Fruit fly (Drosophila melanogaster): Measurements from ENCODE around the gene Gr68a.

The Gr68a gene

dm6 chr3L:11789773-11790172 is 38.7 kb downstream of the Gr68a start, which contains the start of gene Pi3K68D (continued):
- TF ChIP-seq shn (GFP tag; optimal IDR thresholded peaks at IDR 0.05) (peak; percentile 6), MBD-R2 (GFP tag; IDR thresholded peaks at IDR 0.05) (peak; percentile 63), zf30C (GFP tag; optimal IDR thresholded peaks at IDR 0.05) (no peak), dpn (GFP tag; optimal IDR thresholded peaks at IDR 0.05) (peak; percentile 13 to 17), CG17385 (GFP tag; optimal IDR thresholded peaks at IDR 0.05) (no peak), CG7556 (GFP tag; optimal IDR thresholded peaks at IDR 0.05) (no peak), dmrt99B (tag; optimal IDR thresholded peaks at IDR 0.05) (no peak), CG1529 (GFP tag; optimal IDR thresholded peaks at IDR 0.05) (no peak), CG30020 (tag; optimal IDR thresholded peaks at IDR 0.05) (peak; percentile 12), CG2129 (GFP tag; IDR thresholded peaks at IDR 0.05; ENCODE audit: partially characterized antibody) (peak; percentile 88), Poxn (GFP tag; IDR thresholded peaks at IDR 0.05) (no peak), sens (GFP tag) (peak; percentile 70), stc (GFP tag; IDR thresholded peaks at IDR 0.05) (no peak), CG17568 (GFP tag; optimal IDR thresholded peaks at IDR 0.05) (no peak), insv (GFP tag; optimal IDR thresholded peaks at IDR 0.05) (no peak), Vsx1 (GFP tag; optimal IDR thresholded peaks at IDR 0.05) (no peak), Eip74EF (GFP tag; optimal IDR thresholded peaks at IDR 0.05) (no peak), bigmax (GFP tag; optimal IDR thresholded peaks at IDR 0.05) (peak; percentile 19), CG4328 (GFP tag; optimal IDR thresholded peaks at IDR 0.05) (no peak), yki (optimal IDR thresholded peaks at IDR 0.05) (no peak), Lim3 (GFP tag; IDR thresholded peaks at IDR 0.05) (no peak), pum (GFP tag; optimal IDR thresholded peaks at IDR 0.05) (no peak), Ada2b (GFP tag; IDR thresholded peaks at IDR 0.05) (no peak), hb (GFP tag; IDR thresholded peaks at IDR 0.05; ENCODE audit: partially characterized antibody) (peak; percentile 90), CG13894 (tag; optimal IDR thresholded peaks at IDR 0.05) (no peak), fd96Cb (tag; optimal IDR thresholded peaks at IDR 0.05) (no peak), CG31224 (GFP tag; IDR thresholded peaks at IDR 0.05) (no peak), ci (GFP tag; IDR thresholded peaks at IDR 0.05) (no peak), ara (GFP tag; IDR thresholded peaks at IDR 0.05) (no peak), Med (GFP tag) (peak; percentile 90), Hmr (GFP tag; optimal IDR thresholded peaks at IDR 0.05) (no peak), Neu2 (GFP tag; optimal IDR thresholded peaks at IDR 0.05; ENCODE audit: borderline replicate concordance) (peak; percentile 74), croc (GFP tag; conservative IDR thresholded peaks at IDR 0.05) (no peak), CG3838 (GFP tag; optimal IDR thresholded peaks at IDR 0.05) (peak; percentile 50), Hr39 (optimal IDR thresholded peaks at IDR 0.05) (no peak), D (optimal IDR thresholded peaks at IDR 0.05) (no peak), D (GFP tag; optimal IDR thresholded peaks at IDR 0.05) (no peak), her (GFP tag; optimal IDR thresholded peaks at IDR 0.05) (peak; percentile 21), CG10321 (GFP tag; IDR thresholded peaks at IDR 0.05) (no peak), chif (GFP tag; optimal IDR thresholded peaks at IDR 0.05) (peak in 1 of 2 experiments; percentile 9), wek (GFP tag; optimal IDR thresholded peaks at IDR 0.05) (no peak), cad (GFP tag; optimal IDR thresholded peaks at IDR 0.05) (no peak), CG3995 (GFP tag; optimal IDR thresholded peaks at IDR 0.05) (peak; percentile 71), cg (GFP tag; optimal IDR thresholded peaks at IDR 0.05) (peak; percentile 88), CG13424 (tag; optimal IDR thresholded peaks at IDR 0.05) (no peak), knrl (GFP tag; IDR thresholded peaks at IDR 0.05; ENCODE audit: partially characterized antibody) (peak; percentile 95), pb (GFP tag; optimal IDR thresholded peaks at IDR 0.05) (no peak), CG10462 (GFP tag; optimal IDR thresholded peaks at IDR 0.05) (no peak), pzg (GFP tag; optimal IDR thresholded peaks at IDR 0.05) (peak; percentile 96), CG34224 (GFP tag; IDR thresholded peaks at IDR 0.05; ENCODE audit: partially characterized antibody) (peak; percentile 95), CG8281 (tag; optimal IDR thresholded peaks at IDR 0.05) (no peak), CG15011 (GFP tag; optimal IDR thresholded peaks at IDR 0.05) (no peak)

All from whole organism, embryonic.